Fruit fly (Drosophila melanogaster): Measurements from ENCODE around the gene mei-217.

mei-217 gene

DNA sequence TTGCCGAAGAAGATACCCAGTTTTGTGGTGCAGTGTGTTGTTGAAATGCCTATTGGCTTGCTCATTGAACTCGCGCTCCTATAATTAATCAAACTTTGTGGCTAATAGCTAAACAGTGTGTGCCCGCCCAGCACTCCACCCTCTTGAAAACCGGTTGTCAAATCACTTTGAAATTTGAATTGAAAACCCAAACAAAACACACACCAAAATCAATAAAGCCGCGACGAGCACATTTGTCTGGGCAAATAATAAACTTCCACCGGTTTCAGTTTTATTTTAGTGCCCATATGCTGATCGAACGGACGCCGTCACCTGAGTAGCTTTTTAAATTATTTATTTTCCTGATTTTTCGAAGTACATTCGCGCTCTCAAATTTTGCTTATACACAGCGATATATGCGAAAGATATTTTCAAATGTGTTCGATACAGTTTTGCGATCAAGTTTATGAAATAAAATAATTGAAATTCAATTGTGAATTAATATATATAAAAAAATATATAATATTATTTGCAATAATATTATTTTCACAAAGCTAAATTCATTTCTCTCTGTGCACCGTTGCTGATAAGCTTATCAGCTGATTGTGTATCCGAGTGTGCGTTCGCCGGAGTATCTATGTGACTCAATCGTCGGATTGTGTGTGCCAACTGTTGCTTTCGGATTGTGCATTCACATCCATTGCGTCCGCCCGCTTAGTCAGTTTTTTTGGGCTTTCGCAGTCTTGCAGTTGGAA, 12.9 kb downstream of the mei-217 start (continued):
- TF ChIP-seq Nf-YB (GFP tag; optimal IDR thresholded peaks at IDR 0.05) (peak; percentile 70), Hsf (GFP tag; optimal IDR thresholded peaks at IDR 0.05) (peak; percentile 21), CG14667 (GFP tag; IDR thresholded peaks at IDR 0.05) (peak; percentile 63; the same call in 1 of the 2 replicates), Vsx1 (GFP tag; optimal IDR thresholded peaks at IDR 0.05) (peak; percentile 69), ase (GFP tag; IDR thresholded peaks at IDR 0.05) (peak; percentile 81), CG15011 (GFP tag; optimal IDR thresholded peaks at IDR 0.05) (peak; percentile 29), kay (GFP tag; optimal IDR thresholded peaks at IDR 0.05) (peak; percentile 55), CG30431 (GFP tag; optimal IDR thresholded peaks at IDR 0.05) (peak; percentile 57), Chrac-16 (GFP tag; optimal IDR thresholded peaks at IDR 0.05) (peak; percentile 49), bab2 (GFP tag; optimal IDR thresholded peaks at IDR 0.05) (peak; percentile 17), CG7987 (GFP tag; optimal IDR thresholded peaks at IDR 0.05) (peak; percentile 20), sug (tag; optimal IDR thresholded peaks at IDR 0.05) (peak; percentile 65), CG7928 (GFP tag; optimal IDR thresholded peaks at IDR 0.05) (peak; percentile 22), Sox102F (GFP tag; optimal IDR thresholded peaks at IDR 0.05) (peak; percentile 93), slbo (GFP tag; IDR thresholded peaks at IDR 0.05) (peak; percentile 82), CrebB (tag; optimal IDR thresholded peaks at IDR 0.05) (peak; percentile 19), stc (GFP tag; IDR thresholded peaks at IDR 0.05) (peak; percentile 87), CG11398 (GFP tag; optimal IDR thresholded peaks at IDR 0.05) (no peak), gsb-n (tag; optimal IDR thresholded peaks at IDR 0.05) (peak; percentile 86), Sox100B (GFP tag; optimal IDR thresholded peaks at IDR 0.05) (peak; percentile 88), MESR4 (GFP tag; optimal IDR thresholded peaks at IDR 0.05) (no peak), toy (GFP tag; IDR thresholded peaks at IDR 0.05) (no peak), btn (GFP tag; optimal IDR thresholded peaks at IDR 0.05) (no peak), CG2116 (GFP tag; optimal IDR thresholded peaks at IDR 0.05) (peak; percentile 23), bbx (GFP tag; IDR thresholded peaks at IDR 0.05; ENCODE audit: partially characterized antibody) (no peak), CG6683 (GFP tag; optimal IDR thresholded peaks at IDR 0.05) (peak; percentile 78), sd (tag; optimal IDR thresholded peaks at IDR 0.05) (peak; percentile 63), sna (GFP tag; IDR thresholded peaks at IDR 0.05; ENCODE audit: partially characterized antibody) (no peak), rib (GFP tag; IDR thresholded peaks at IDR 0.05) (peak; percentile 58; the same call in 1 of the 2 replicates), CG8290 (GFP tag; optimal IDR thresholded peaks at IDR 0.05) (peak; percentile 11), CG8290 (tag; optimal IDR thresholded peaks at IDR 0.05) (peak in 1 of 2 experiments; percentile 66), Atf-2 (GFP tag; optimal IDR thresholded peaks at IDR 0.05) (no peak), corto (GFP tag; optimal IDR thresholded peaks at IDR 0.05) (no peak), CG5180 (GFP tag; optimal IDR thresholded peaks at IDR 0.05) (peak; percentile 57), jing (GFP tag; optimal IDR thresholded peaks at IDR 0.05) (no peak), inv (GFP tag; IDR thresholded peaks at IDR 0.05; ENCODE audit: partially characterized antibody) (no peak), Asciz (GFP tag; optimal IDR thresholded peaks at IDR 0.05) (peak; percentile 81), CG3995 (GFP tag; optimal IDR thresholded peaks at IDR 0.05) (no peak), CG13775 (GFP tag; optimal IDR thresholded peaks at IDR 0.05) (peak; percentile 56), CG43689 (GFP tag; IDR thresholded peaks at IDR 0.05) (peak; percentile 25; the same call in 1 of the 2 replicates), CG1832 (GFP tag; optimal IDR thresholded peaks at IDR 0.05) (no peak), CG13424 (tag; optimal IDR thresholded peaks at IDR 0.05) (peak; percentile 82), Scr (GFP tag; IDR thresholded peaks at IDR 0.05; ENCODE audit: partially characterized antibody) (no peak), CG17186 (GFP tag; optimal IDR thresholded peaks at IDR 0.05) (no peak), CG16813 (GFP tag; IDR thresholded peaks at IDR 0.05; ENCODE audit: partially characterized antibody) (no peak), dan (GFP tag; IDR thresholded peaks at IDR 0.05) (no peak), cas (GFP tag; IDR thresholded peaks at IDR 0.05) (peak; percentile 59), CG18619 (GFP tag; optimal IDR thresholded peaks at IDR 0.05) (peak; percentile 82), sima (GFP tag; optimal IDR thresholded peaks at IDR 0.05) (no peak)
